Fruit fly (Drosophila melanogaster) whole organism, embryonic: ENCODE data around the gene ca.

Source experiments
- Awh ChIP-seq: fragments of 200-800 bp; sonication (Bioruptor generic); IDR thresholded peaks from 2 replicates; pipeline ENCODE4, ENCODE4 v1.3.6; 2022; ENCODE audit warnings: missing biosample characterization, missing genetic modification characterization
- CG11247 ChIP-seq: fragments of 200-800 bp; sonication (Bioruptor generic); IDR thresholded peaks from 2 replicates; pipeline ENCODE4 v1.3.6; 2022; ENCODE audit warnings: missing biosample characterization, missing genetic modification characterization
- CG12769 ChIP-seq: fragments of 200-800 bp; sonication (Bioruptor generic); optimal IDR thresholded peaks from 2 replicates; lab custom pipeline; 2019; ENCODE audit warnings: missing biosample characterization, mild to moderate bottlenecking, missing genetic modification characterization, moderate library complexity
- CG12942 ChIP-seq: fragments of 200-800 bp; sonication (Bioruptor generic); optimal IDR thresholded peaks from 3 replicates; lab custom pipeline; 2016; ENCODE audit warnings: missing biosample characterization, missing genetic modification characterization
- CG13287 ChIP-seq: fragments of 200-800 bp; sonication (Bioruptor generic); IDR thresholded peaks from 2 replicates; pipeline ENCODE4 v1.3.6; 2022; ENCODE audit warnings: missing biosample characterization, missing genetic modification characterization; ENCODE audit not compliant: partially characterized antibody
- CG1529 ChIP-seq: fragments of 200-800 bp; sonication (Bioruptor generic); optimal IDR thresholded peaks from 3 replicates; lab custom pipeline; 2018; ENCODE audit warnings: missing biosample characterization, missing genetic modification characterization
- CG17328 ChIP-seq: fragments of 200-800 bp; sonication (Bioruptor generic); IDR thresholded peaks from 2 replicates; pipeline ENCODE4 v1.3.6; 2022; ENCODE audit warnings: missing biosample characterization, missing genetic modification characterization
- CG17385 ChIP-seq: fragments of 200-800 bp; sonication (Bioruptor generic); optimal IDR thresholded peaks from 3 replicates; lab custom pipeline; 2018; ENCODE audit warnings: missing biosample characterization, mild to moderate bottlenecking, missing genetic modification characterization
- CG17829 ChIP-seq: fragments of 200-800 bp; optimal IDR thresholded peaks from 2 replicates; lab custom pipeline; 2019; ENCODE audit warnings: missing biosample characterization, mild to moderate bottlenecking, missing genetic modification characterization, moderate library complexity
- CG2129 ChIP-seq: fragments of 200-800 bp; sonication (Bioruptor generic); IDR thresholded peaks from 2 replicates; pipeline ENCODE4 v1.3.6; 2022; ENCODE audit warnings: missing biosample characterization, missing genetic modification characterization; ENCODE audit not compliant: partially characterized antibody
- CG2202 ChIP-seq: fragments of 200-800 bp; sonication (Bioruptor generic); optimal IDR thresholded peaks from 2 replicates; lab custom pipeline; 2018; ENCODE audit warnings: missing biosample characterization, mild to moderate bottlenecking, missing genetic modification characterization
- CG2712 ChIP-seq: fragments of 200-800 bp; optimal IDR thresholded peaks from 3 replicates; lab custom pipeline; 2019; ENCODE audit warnings: missing biosample characterization, mild to moderate bottlenecking, missing genetic modification characterization, moderate library complexity
- CG32767 ChIP-seq: fragments of 200-800 bp; sonication (Bioruptor generic); IDR thresholded peaks from 2 replicates; pipeline ENCODE4 v1.3.6; 2022; ENCODE audit warnings: missing biosample characterization, missing genetic modification characterization
- CG4282 ChIP-seq: fragments of 200-800 bp; sonication (Bioruptor generic); optimal IDR thresholded peaks from 2 replicates; lab custom pipeline; 2016; ENCODE audit warnings: missing biosample characterization, missing genetic modification characterization
- CG5245 ChIP-seq: fragments of 200-800 bp; sonication (Bioruptor generic); optimal IDR thresholded peaks from 3 replicates; lab custom pipeline; 2016; ENCODE audit warnings: missing biosample characterization, missing genetic modification characterization
- CG6654 ChIP-seq: fragments of 200-800 bp; sonication (Bioruptor generic); optimal IDR thresholded peaks from 2 replicates; lab custom pipeline; 2017; ENCODE audit warnings: missing biosample characterization, mild to moderate bottlenecking, missing genetic modification characterization
- CG8281 ChIP-seq: fragments of 200-800 bp; sonication (Bioruptor generic); optimal IDR thresholded peaks from 2 replicates; lab custom pipeline; 2018; ENCODE audit warnings: missing biosample characterization, mild to moderate bottlenecking, missing genetic modification characterization, moderate library complexity
- CG8478 ChIP-seq: fragments of >200 bp; optimal IDR thresholded peaks from 2 replicates; lab custom pipeline; 2018
- CHES-1-like ChIP-seq: fragments of 200-800 bp; sonication (Bioruptor generic); optimal IDR thresholded peaks from 2 replicates; lab custom pipeline; 2016; ENCODE audit warnings: missing biosample characterization, missing genetic modification characterization
- Chrac-16 ChIP-seq: fragments of 200-800 bp; sonication (Bioruptor generic); optimal IDR thresholded peaks from 3 replicates; lab custom pipeline; 2016; ENCODE audit warnings: missing biosample characterization, missing genetic modification characterization
- Dfd ChIP-seq, 2 experiments: fragments of >200 bp; optimal IDR thresholded peaks; 2 replicates each; lab custom pipeline; 2017; ENCODE audit warnings: missing biosample characterization in 2 of 2, missing genetic modification characterization in 2 of 2
- Dip2 ChIP-seq: fragments of 200-800 bp; sonication (Bioruptor generic); IDR thresholded peaks from 2 replicates; pipeline ENCODE4 v1.3.6; 2022; ENCODE audit warnings: missing biosample characterization, missing genetic modification characterization
- Dp ChIP-seq: fragments of 200-800 bp; sonication (Bioruptor generic); optimal IDR thresholded peaks from 2 replicates; lab custom pipeline; 2018; ENCODE audit warnings: missing biosample characterization, mild to moderate bottlenecking, missing genetic modification characterization, moderate library complexity
- Drgx ChIP-seq: fragments of 200-800 bp; sonication (Bioruptor generic); IDR thresholded peaks from 2 replicates; pipeline ENCODE4 v1.3.6; 2022; ENCODE audit warnings: missing biosample characterization, missing genetic modification characterization
- ERR ChIP-seq: fragments of 200-800 bp; sonication (Bioruptor generic); optimal IDR thresholded peaks from 2 replicates; lab custom pipeline; 2016; ENCODE audit warnings: missing biosample characterization, missing genetic modification characterization
- HHEX ChIP-seq: fragments of 200-800 bp; sonication (Bioruptor generic); optimal IDR thresholded peaks from 3 replicates; lab custom pipeline; 2017; ENCODE audit warnings: missing biosample characterization, mild to moderate bottlenecking, missing genetic modification characterization, missing genetic modification reagents
- HLH4C ChIP-seq: fragments of 200-800 bp; sonication (Bioruptor generic); IDR thresholded peaks from 3 replicates; pipeline ENCODE4 v1.3.6; 2022; ENCODE audit warnings: missing biosample characterization, missing genetic modification characterization; ENCODE audit not compliant: partially characterized antibody
- Hr3 ChIP-seq: fragments of 200-800 bp; sonication (Bioruptor generic); optimal IDR thresholded peaks from 3 replicates; lab custom pipeline; 2016; ENCODE audit warnings: missing biosample characterization, missing genetic modification characterization
- Hr51 ChIP-seq, 2 experiments: fragments of 200-800 bp; sonication (Bioruptor generic); optimal IDR thresholded peaks; 2 replicates in 1 of 2; 3 replicates in 1 of 2; lab custom pipeline; 2016 to 2018; ENCODE audit warnings: missing biosample characterization in 2 of 2, missing genetic modification characterization in 2 of 2, mild to moderate bottlenecking in 1 of 2, moderate library complexity in 1 of 2
- Max ChIP-seq: fragments of 200-800 bp; sonication (Bioruptor generic); optimal IDR thresholded peaks from 2 replicates; lab custom pipeline; 2016; ENCODE audit warnings: missing biosample characterization, mild to moderate bottlenecking, missing genetic modification characterization
- Myb ChIP-seq: fragments of 200-800 bp; sonication (Bioruptor generic); optimal IDR thresholded peaks from 2 replicates; lab custom pipeline; 2016; ENCODE audit warnings: missing biosample characterization, missing genetic modification characterization
- Neu2 ChIP-seq: fragments of 200-800 bp; sonication (Bioruptor generic); optimal IDR thresholded peaks from 3 replicates; lab custom pipeline; 2016; ENCODE audit warnings: missing biosample characterization, missing genetic modification characterization, borderline replicate concordance
- Xbp1 ChIP-seq: fragments of 200-800 bp; sonication (Bioruptor generic); optimal IDR thresholded peaks from 3 replicates; lab custom pipeline; 2016; ENCODE audit warnings: missing biosample characterization, mild to moderate bottlenecking, missing genetic modification characterization
- ase ChIP-seq: fragments of 200-800 bp; sonication (Bioruptor generic); IDR thresholded peaks from 3 replicates; pipeline ENCODE4 v1.3.6; 2022; ENCODE audit warnings: missing biosample characterization, missing genetic modification characterization
- ci ChIP-seq: fragments of 200-800 bp; sonication (Bioruptor generic); IDR thresholded peaks from 3 replicates; pipeline ENCODE4 v1.3.6; 2022; ENCODE audit warnings: missing biosample characterization, missing genetic modification characterization
- fd3F ChIP-seq: fragments of 200-800 bp; sonication (Bioruptor generic); optimal IDR thresholded peaks from 2 replicates; lab custom pipeline; 2018; ENCODE audit warnings: missing biosample characterization, mild to moderate bottlenecking, missing genetic modification characterization, moderate library complexity
- fd64A ChIP-seq: fragments of 200-800 bp; sonication (Bioruptor generic); optimal IDR thresholded peaks from 3 replicates; lab custom pipeline; 2018; ENCODE audit warnings: missing biosample characterization, mild to moderate bottlenecking, missing genetic modification characterization
- ham ChIP-seq: fragments of 200-800 bp; sonication (Bioruptor generic); IDR thresholded peaks from 2 replicates; pipeline ENCODE4 v1.3.6; 2022; ENCODE audit warnings: missing biosample characterization, missing genetic modification characterization
- inv ChIP-seq: fragments of 200-800 bp; sonication (Bioruptor generic); IDR thresholded peaks from 2 replicates; pipeline ENCODE4 v1.3.6; 2022; ENCODE audit warnings: missing biosample characterization, missing genetic modification characterization; ENCODE audit not compliant: partially characterized antibody
- lbe ChIP-seq: fragments of 200-800 bp; sonication (Bioruptor generic); optimal IDR thresholded peaks from 2 replicates; lab custom pipeline; 2016; ENCODE audit warnings: missing biosample characterization, mild to moderate bottlenecking, missing genetic modification characterization
- p53 ChIP-seq: fragments of 200-800 bp; sonication (Bioruptor generic); optimal IDR thresholded peaks from 2 replicates; lab custom pipeline; 2016; ENCODE audit warnings: missing biosample characterization, missing genetic modification characterization
- pita ChIP-seq: fragments of 200-800 bp; sonication (Bioruptor generic); optimal IDR thresholded peaks from 2 replicates; lab custom pipeline; 2017; ENCODE audit warnings: missing biosample characterization, mild to moderate bottlenecking, missing genetic modification characterization
- ro ChIP-seq: fragments of 200-800 bp; sonication (Bioruptor generic); IDR thresholded peaks from 2 replicates; pipeline ENCODE4 v1.3.6; 2022; ENCODE audit warnings: missing biosample characterization, missing genetic modification characterization
- scrt ChIP-seq: fragments of 200-800 bp; sonication (Bioruptor generic); optimal IDR thresholded peaks from 2 replicates; lab custom pipeline; 2018; ENCODE audit warnings: missing biosample characterization, mild to moderate bottlenecking, missing genetic modification characterization, moderate library complexity
- sob ChIP-seq: fragments of 200-800 bp; sonication (Bioruptor generic); IDR thresholded peaks from 2 replicates; pipeline ENCODE4 v1.3.6; 2022; ENCODE audit warnings: missing biosample characterization, missing genetic modification characterization
- stc ChIP-seq: fragments of 200-800 bp; sonication (Bioruptor generic); IDR thresholded peaks from 2 replicates; pipeline ENCODE4 v1.3.6; 2022; ENCODE audit warnings: missing biosample characterization, missing genetic modification characterization
- tll ChIP-seq, 2 experiments: fragments of 200-800 bp in 1 of 2; fragments of >200 bp in 1 of 2; sonication (Bioruptor generic) in 1 of 2; optimal IDR thresholded peaks; 2 replicates each; lab custom pipeline; 2017 to 2019; ENCODE audit warnings: missing biosample characterization in 2 of 2, missing genetic modification characterization in 2 of 2, mild to moderate bottlenecking in 1 of 2, moderate library complexity in 1 of 2
- tup ChIP-seq: fragments of 200-800 bp; sonication (Bioruptor generic); optimal IDR thresholded peaks from 2 replicates; lab custom pipeline; 2016; ENCODE audit warnings: missing biosample characterization, mild to moderate bottlenecking, missing genetic modification characterization, moderate library complexity
- unc-4 ChIP-seq: fragments of 200-800 bp; sonication (Bioruptor generic); IDR thresholded peaks from 2 replicates; pipeline ENCODE4 v1.3.6; 2022; ENCODE audit warnings: missing biosample characterization, missing genetic modification characterization; ENCODE audit not compliant: partially characterized antibody
- unpg ChIP-seq: fragments of 200-800 bp; sonication (Bioruptor generic); optimal IDR thresholded peaks from 3 replicates; lab custom pipeline; 2018; ENCODE audit warnings: missing biosample characterization, mild to moderate bottlenecking, missing genetic modification characterization, moderate library complexity

The ca gene

DNA sequence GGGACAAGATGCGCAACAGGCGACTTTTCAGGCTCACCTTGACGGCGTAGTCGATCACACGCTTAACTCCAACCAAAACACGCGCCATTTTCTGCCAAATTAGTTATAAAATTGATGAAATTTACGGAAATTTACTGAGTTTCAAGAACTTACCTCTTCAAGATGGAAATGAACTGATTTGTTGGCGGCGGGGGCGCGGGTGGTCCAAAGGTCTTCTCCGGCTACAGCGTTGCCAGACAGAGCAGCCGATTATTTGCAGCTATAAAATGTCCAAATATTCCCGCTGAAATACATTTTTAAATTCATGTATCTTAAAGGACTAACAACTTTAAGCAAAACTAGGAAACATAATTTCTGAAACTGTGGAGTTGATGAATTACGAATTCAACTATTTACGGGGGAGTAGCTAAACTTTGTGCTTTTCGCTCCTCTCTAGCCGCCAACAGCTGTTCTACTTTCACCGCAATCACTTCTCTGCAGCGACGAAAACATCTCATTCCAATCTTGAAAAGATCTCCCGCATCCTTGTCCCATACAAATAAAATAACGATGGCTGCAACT lies 3.8 kb upstream of the ca start, which contains the start of the genes Etfb and CG7789 (continued):
- TF ChIP-seq CG5245 (peak; percentile 11), inv (GFP tag; lab: Robert Waterston, UW) (peak; percentile 71), sob (peak; percentile 87), CG12769 (tag; lab: Kevin White, UChicago) (no peak), lbe (no peak), Max (GFP tag; lab: Kevin White, UChicago) (peak; percentile 29), Awh (GFP tag; lab: Robert Waterston, UW) (peak; percentile 58), ham (GFP tag; lab: Robert Waterston, UW) (peak; percentile 53; the same call in 1 of the 2 replicates), Chrac-16 (GFP tag; lab: Kevin White, UChicago) (peak; percentile 74), unpg (GFP tag; lab: Kevin White, UChicago) (no peak), ro (GFP tag; lab: Robert Waterston, UW) (no peak), CG32767 (GFP tag; lab: Robert Waterston, UW) (peak; percentile 54; the same call in 1 of the 2 replicates), stc (peak; percentile 69), fd64A (no peak), CG8478 (lab: Kevin White, UChicago) (no peak), Drgx (GFP tag; lab: Robert Waterston, UW) (peak; percentile 92), ERR (peak; percentile 29), CG6654 (peak; percentile 21), tup (GFP tag; lab: Kevin White, UChicago) (peak; percentile 6), Neu2 (GFP tag; lab: Kevin White, UChicago) (no peak), CG2202 (peak; percentile 7), Dip2 (GFP tag; lab: Robert Waterston, UW) (peak; percentile 29; the same call in 1 of the 2 replicates), tll (GFP tag; optimal IDR thresholded peaks at IDR 0.05; lab: Kevin White, UChicago) (no peak), pita (GFP tag; lab: Kevin White, UChicago) (no peak), Dfd (GFP tag; optimal IDR thresholded peaks at IDR 0.05; lab: Kevin White, UChicago) (no peak), CG17385 (GFP tag; lab: Kevin White, UChicago) (no peak), p53 (GFP tag; lab: Kevin White, UChicago) (no peak), CG13287 (GFP tag; lab: Robert Waterston, UW) (peak; percentile 93), CG2129 (GFP tag; lab: Robert Waterston, UW) (peak; percentile 81), fd3F (peak; percentile 63), Xbp1 (GFP tag; lab: Kevin White, UChicago) (peak; percentile 84), Myb (peak; percentile 78), ase (GFP tag; lab: Robert Waterston, UW) (peak; percentile 76; the same call in 2 of the 3 replicates), CG4282 (GFP tag; lab: Kevin White, UChicago) (peak; percentile 58), scrt (GFP tag; lab: Kevin White, UChicago) (peak; percentile 81), CG12942 (GFP tag; lab: Kevin White, UChicago) (peak; percentile 59), CHES-1-like (peak; percentile 85), CG8281 (tag; lab: Kevin White, UChicago) (peak; percentile 53), HHEX (GFP tag; lab: Kevin White, UChicago) (peak; percentile 57), Hr51 (GFP tag; optimal IDR thresholded peaks at IDR 0.05; lab: Kevin White, UChicago) (peak in 1 of 2 experiments; percentile 48), CG2712 (peak; percentile 53), CG1529 (GFP tag; lab: Kevin White, UChicago) (no peak), unc-4 (GFP tag; lab: Robert Waterston, UW) (peak; percentile 88), HLH4C (GFP tag; lab: Robert Waterston, UW) (peak; percentile 65), CG17829 (tag; lab: Kevin White, UChicago) (peak; percentile 70), ci (GFP tag; lab: Robert Waterston, UW) (peak; percentile 88), Hr3 (GFP tag; lab: Kevin White, UChicago) (peak; percentile 74), CG11247 (peak; percentile 79), CG17328 (GFP tag; lab: Robert Waterston, UW) (peak; percentile 67), Dp (GFP tag; lab: Kevin White, UChicago) (peak; percentile 56)
